Fruit fly (Drosophila melanogaster): ENCODE data around the gene Sgs3.

DNA sequence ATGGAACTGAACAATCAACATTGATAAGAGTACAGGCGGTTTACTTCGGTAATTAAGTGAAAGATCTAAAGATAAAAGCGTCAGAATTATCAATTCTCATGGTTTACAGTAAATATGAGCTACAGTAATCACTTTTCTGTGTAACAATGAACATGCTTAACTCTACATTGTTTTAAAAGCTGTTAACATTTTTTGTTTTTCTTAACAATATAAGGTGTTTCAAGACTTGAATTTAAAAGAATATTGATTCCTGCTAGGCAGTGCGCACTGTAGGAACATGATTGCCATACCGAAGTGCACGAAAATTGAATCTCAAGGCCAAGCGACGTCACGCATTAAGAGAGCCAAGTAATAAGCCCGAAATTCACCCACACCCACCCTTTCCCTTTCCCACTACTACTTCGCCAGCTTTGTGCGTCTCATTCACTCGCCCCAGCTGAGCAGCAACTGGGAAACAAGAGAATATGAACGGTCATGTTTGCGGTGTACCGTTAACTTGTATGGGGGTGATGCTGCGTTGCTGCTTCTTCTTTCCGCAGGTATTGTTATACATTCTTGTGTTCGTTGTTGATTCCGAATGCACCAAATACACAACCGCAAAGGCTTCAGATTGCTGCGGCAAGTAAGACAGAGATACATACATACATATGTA lies 20.7 kb upstream of the Sgs3 start:
- TF ChIP-seq fd96Ca (GFP tag; IDR thresholded peaks at IDR 0.05): no peak
- TF ChIP-seq Pif1B (GFP tag; optimal IDR thresholded peaks at IDR 0.05): no peak
- TF ChIP-seq CG8301 (tag; optimal IDR thresholded peaks at IDR 0.05): peak; percentile 51
